Fruit fly (Drosophila melanogaster): ENCODE data around the gene CG31800.

- TF ChIP-seq ttk (optimal IDR thresholded peaks at IDR 0.05) (no peak), psq (optimal IDR thresholded peaks at IDR 0.05) (no peak), Myc (optimal IDR thresholded peaks at IDR 0.05) (no peak), insv (optimal IDR thresholded peaks at IDR 0.05) (no peak), h (optimal IDR thresholded peaks at IDR 0.05) (no peak), Sin3A (optimal IDR thresholded peaks at IDR 0.05) (no peak)
Measured at dm6 chr2L:18985201-18986124, 48.9 kb downstream of the CG31800 start.
